Worm (Caenorhabditis elegans) whole organism, midembryonic: Measurements from ENCODE around the gene lec-10.

Source experiments
- klf-2 ChIP-seq: fragments of 200-800 bp; sonication (Bioruptor generic); conservative IDR thresholded peaks from 2 replicates; pipeline ENCODE4 v1.3.6; 2022; ENCODE audit warnings: missing genetic modification reagents, missing genetic modification characterization, missing compliant biosample characterization
- med-1 ChIP-seq: sonication (generic microtip); optimal IDR thresholded peaks from 2 replicates; lab custom pipeline; 2017; ENCODE audit warnings: missing genetic modification characterization, mild to moderate bottlenecking, missing compliant biosample characterization, antibody characterized with exemption, missing genetic modification reagents; ENCODE audit not compliant: insufficient read depth
- ref-1 ChIP-seq: fragments of 200-800 bp; sonication (Bioruptor generic); conservative IDR thresholded peaks from 2 replicates; pipeline ENCODE4 v1.3.6; 2022; ENCODE audit warnings: missing genetic modification reagents, missing genetic modification characterization, missing compliant biosample characterization

DNA sequence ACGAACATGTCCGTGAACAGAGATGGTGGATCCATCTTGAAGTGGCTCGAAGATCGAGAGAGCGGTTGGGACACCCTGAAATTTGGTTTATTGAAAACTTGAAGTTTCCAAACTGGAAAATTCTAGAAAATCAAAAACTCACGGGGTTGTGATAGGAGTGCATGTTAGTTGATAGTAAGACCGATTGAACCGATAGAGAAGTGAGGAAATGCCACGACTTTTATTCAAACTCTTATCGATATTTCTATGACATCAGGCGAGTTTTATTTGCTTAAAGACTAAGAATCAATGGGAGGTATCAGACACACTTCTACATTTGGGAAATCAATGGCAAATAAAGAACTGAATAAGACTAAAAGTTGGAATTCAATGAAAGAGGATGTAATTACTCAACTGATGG lies at the start of gene lec-10:
- TF ChIP-seq klf-2 (GFP tag; lab: Robert Waterston, UW) (no peak), med-1 (no peak), ref-1 (GFP tag; lab: Robert Waterston, UW) (no peak)
